Worm (Caenorhabditis elegans): Measurements from ENCODE around the gene F46H5.5.

DNA sequence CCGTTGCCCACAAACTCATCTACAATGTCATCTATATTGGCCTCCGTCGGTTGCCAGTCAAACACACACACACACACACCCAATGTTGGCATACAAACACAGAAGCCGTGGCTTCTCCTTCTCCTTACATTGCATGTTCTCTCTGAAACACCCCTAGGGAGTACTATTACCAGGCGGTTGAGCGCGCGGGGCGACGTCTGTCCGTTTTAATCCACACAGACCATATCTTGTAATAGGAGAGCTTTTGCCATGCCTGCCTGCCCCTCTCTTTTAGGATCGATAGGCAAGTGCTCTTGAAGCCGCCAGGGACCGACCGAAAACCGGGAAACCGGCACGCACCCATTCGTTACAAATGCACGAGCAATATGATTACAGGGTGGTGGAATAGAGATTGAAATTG, 32.3 kb downstream of the F46H5.5 start:
- TF ChIP-seq med-1 (GFP tag; optimal IDR thresholded peaks at IDR 0.05; ENCODE audit: insufficient read depth) = no peak
- peak; percentile 56 for TF ChIP-seq flt-1 (GFP tag; IDR thresholded peaks at IDR 0.05)
- TF ChIP-seq T22C8.4 (GFP tag; IDR thresholded peaks at IDR 0.05) = no peak
- no peak for TF ChIP-seq ref-1 (GFP tag; conservative IDR thresholded peaks at IDR 0.05)
- TF ChIP-seq ztf-29 (GFP tag; IDR thresholded peaks at IDR 0.05) = no peak
- no peak for TF ChIP-seq ztf-23 (GFP tag; IDR thresholded peaks at IDR 0.05)

All from whole organism, midembryonic.